Fruit fly (Drosophila melanogaster) whole organism, embryonic: ENCODE results near the gene nonC.

Source experiments
- CG10267 ChIP-seq: fragments of 200-800 bp; sonication (Bioruptor generic); optimal IDR thresholded peaks from 2 replicates; lab custom pipeline; 2018; ENCODE audit warnings: missing biosample characterization, mild to moderate bottlenecking, missing genetic modification characterization, moderate library complexity
- CG10431 ChIP-seq: fragments of 200-800 bp; sonication (Bioruptor generic); optimal IDR thresholded peaks from 3 replicates; lab custom pipeline; 2018; ENCODE audit warnings: missing biosample characterization, mild to moderate bottlenecking, missing genetic modification characterization
- CG15514 ChIP-seq: fragments of 200-800 bp; sonication (Bioruptor generic); optimal IDR thresholded peaks from 3 replicates; lab custom pipeline; 2017; ENCODE audit warnings: missing biosample characterization, missing genetic modification characterization, mild to moderate bottlenecking, moderate library complexity, missing genetic modification reagents
- CG15601 ChIP-seq: fragments of 200-800 bp; sonication (Bioruptor generic); optimal IDR thresholded peaks from 3 replicates; lab custom pipeline; 2019; ENCODE audit warnings: missing biosample characterization, mild to moderate bottlenecking, missing genetic modification characterization, moderate library complexity
- CG17359 ChIP-seq: fragments of 200-800 bp; sonication (Bioruptor generic); optimal IDR thresholded peaks from 3 replicates; lab custom pipeline; 2018; ENCODE audit warnings: missing biosample characterization, mild to moderate bottlenecking, missing genetic modification characterization, moderate library complexity
- CG17361 ChIP-seq: fragments of 200-800 bp; sonication (Bioruptor generic); IDR thresholded peaks from 3 replicates; pipeline ENCODE4 v1.3.6; 2022; ENCODE audit warnings: missing biosample characterization, missing genetic modification characterization
- CG18011 ChIP-seq: fragments of 200-800 bp; sonication (Bioruptor generic); optimal IDR thresholded peaks from 2 replicates; lab custom pipeline; 2017; ENCODE audit warnings: missing biosample characterization, missing genetic modification characterization, mild to moderate bottlenecking, moderate library complexity, missing genotype
- CG1832 ChIP-seq: fragments of 200-800 bp; sonication (Bioruptor generic); optimal IDR thresholded peaks from 2 replicates; lab custom pipeline; 2017; ENCODE audit warnings: missing biosample characterization, mild to moderate bottlenecking, missing genetic modification characterization, inconsistent platforms
- CG2678 ChIP-seq: fragments of 200-800 bp; sonication (Bioruptor generic); optimal IDR thresholded peaks from 3 replicates; lab custom pipeline; 2019; ENCODE audit warnings: missing biosample characterization, mild to moderate bottlenecking, missing genetic modification characterization, moderate library complexity
- CG2875 ChIP-seq: fragments of 200-800 bp; sonication (Bioruptor generic); optimal IDR thresholded peaks from 2 replicates; lab custom pipeline; 2017; ENCODE audit warnings: missing biosample characterization, mild to moderate bottlenecking, missing genetic modification characterization, missing genetic modification reagents
- CG3163 ChIP-seq: fragments of 200-800 bp; sonication (Bioruptor generic); optimal IDR thresholded peaks from 3 replicates; lab custom pipeline; 2016; ENCODE audit warnings: missing biosample characterization, missing genetic modification characterization
- CG32772 ChIP-seq: fragments of 200-800 bp; sonication (Bioruptor generic); IDR thresholded peaks from 2 replicates; pipeline ENCODE4 v1.3.6; 2022; ENCODE audit warnings: missing biosample characterization, missing genetic modification characterization
- CG42726 ChIP-seq: fragments of 200-800 bp; sonication (Bioruptor generic); IDR thresholded peaks from 2 replicates; pipeline ENCODE4 v1.3.6; 2022; ENCODE audit warnings: missing biosample characterization, missing genetic modification characterization; ENCODE audit not compliant: partially characterized antibody
- CG4360 ChIP-seq: fragments of 200-800 bp; sonication (Bioruptor generic); IDR thresholded peaks from 2 replicates; pipeline ENCODE4 v1.3.6; 2022; ENCODE audit warnings: missing biosample characterization, missing genetic modification characterization
- CG4820 ChIP-seq: fragments of 200-800 bp; sonication (Bioruptor generic); optimal IDR thresholded peaks from 3 replicates; lab custom pipeline; 2016; ENCODE audit warnings: missing biosample characterization, missing genetic modification characterization
- CG5953 ChIP-seq: fragments of 200-800 bp; sonication (Bioruptor generic); IDR thresholded peaks from 2 replicates; pipeline ENCODE4 v1.3.6; 2022; ENCODE audit warnings: missing biosample characterization, missing genetic modification characterization
- CG6654 ChIP-seq: fragments of 200-800 bp; sonication (Bioruptor generic); optimal IDR thresholded peaks from 2 replicates; lab custom pipeline; 2017; ENCODE audit warnings: missing biosample characterization, mild to moderate bottlenecking, missing genetic modification characterization
- CG7271 ChIP-seq: fragments of 200-800 bp; sonication (Bioruptor generic); optimal IDR thresholded peaks from 2 replicates; lab custom pipeline; 2018; ENCODE audit warnings: missing biosample characterization, mild to moderate bottlenecking, missing genetic modification characterization, moderate library complexity
- CG7357 ChIP-seq: fragments of 200-800 bp; sonication (Bioruptor generic); IDR thresholded peaks from 3 replicates; pipeline ENCODE4 v1.3.6; 2022; ENCODE audit warnings: missing biosample characterization, missing genetic modification characterization
- CG7963 ChIP-seq: fragments of 200-800 bp; sonication (Bioruptor generic); IDR thresholded peaks from 3 replicates; pipeline ENCODE4 v1.3.6; 2022; ENCODE audit warnings: missing biosample characterization, missing genetic modification characterization; ENCODE audit not compliant: partially characterized antibody
- Dll ChIP-seq: fragments of 200-800 bp; sonication (Bioruptor generic); IDR thresholded peaks from 4 replicates; pipeline ENCODE4 v1.3.6; 2022; ENCODE audit warnings: missing biosample characterization, missing genetic modification characterization; ENCODE audit not compliant: partially characterized antibody
- HHEX ChIP-seq: fragments of 200-800 bp; sonication (Bioruptor generic); optimal IDR thresholded peaks from 3 replicates; lab custom pipeline; 2017; ENCODE audit warnings: missing biosample characterization, mild to moderate bottlenecking, missing genetic modification characterization, missing genetic modification reagents
- HLH4C ChIP-seq: fragments of 200-800 bp; sonication (Bioruptor generic); IDR thresholded peaks from 3 replicates; pipeline ENCODE4 v1.3.6; 2022; ENCODE audit warnings: missing biosample characterization, missing genetic modification characterization; ENCODE audit not compliant: partially characterized antibody
- Ravus ChIP-seq: fragments of 200-800 bp; sonication (Bioruptor generic); IDR thresholded peaks from 2 replicates; pipeline ENCODE4 v1.3.6; 2022; ENCODE audit warnings: missing biosample characterization, missing genetic modification characterization
- Stat92E ChIP-seq, 3 experiments: fragments of >200 bp in 2 of 3; fragments of 200-800 bp in 1 of 3; sonication (Bioruptor generic) in 1 of 3; optimal IDR thresholded peaks; 2 replicates each; lab custom pipeline; 2017 to 2019; ENCODE audit warnings: missing biosample characterization in 3 of 3, missing genetic modification characterization in 3 of 3, mild to moderate bottlenecking in 1 of 3, moderate library complexity in 1 of 3
- TFAM ChIP-seq: fragments of 200-800 bp; sonication (Bioruptor generic); optimal IDR thresholded peaks from 2 replicates; lab custom pipeline; 2017; ENCODE audit warnings: missing biosample characterization, missing genetic modification characterization, inconsistent platforms
- aop ChIP-seq: fragments of 200-800 bp; sonication (Bioruptor generic); IDR thresholded peaks from 2 replicates; pipeline ENCODE4 v1.3.6; 2022; ENCODE audit warnings: missing biosample characterization, missing genetic modification characterization
- ase ChIP-seq: fragments of 200-800 bp; sonication (Bioruptor generic); IDR thresholded peaks from 3 replicates; pipeline ENCODE4 v1.3.6; 2022; ENCODE audit warnings: missing biosample characterization, missing genetic modification characterization
- bab2 ChIP-seq: fragments of 200-800 bp; sonication (Bioruptor generic); optimal IDR thresholded peaks from 2 replicates; lab custom pipeline; 2016; ENCODE audit warnings: missing biosample characterization, missing genetic modification characterization
- ci ChIP-seq: fragments of 200-800 bp; sonication (Bioruptor generic); IDR thresholded peaks from 3 replicates; pipeline ENCODE4 v1.3.6; 2022; ENCODE audit warnings: missing biosample characterization, missing genetic modification characterization
- crc ChIP-seq: fragments of 200-800 bp; sonication (Bioruptor generic); optimal IDR thresholded peaks from 2 replicates; lab custom pipeline; 2016; ENCODE audit warnings: missing biosample characterization, missing genetic modification characterization
- da ChIP-seq: fragments of 200-800 bp; sonication (Bioruptor generic); optimal IDR thresholded peaks from 2 replicates; lab custom pipeline; 2016; ENCODE audit warnings: missing biosample characterization, missing genetic modification characterization
- dpn ChIP-seq, 2 experiments: fragments of 200-800 bp; sonication (Bioruptor generic); optimal IDR thresholded peaks; 3 replicates each; lab custom pipeline; 2016; ENCODE audit warnings: missing biosample characterization in 2 of 2, missing genetic modification characterization in 2 of 2
- en ChIP-seq: fragments of 200-800 bp; sonication (Bioruptor generic); optimal IDR thresholded peaks from 2 replicates; lab custom pipeline; 2016; ENCODE audit warnings: missing biosample characterization, missing genetic modification characterization
- exex ChIP-seq: fragments of 200-800 bp; sonication (Bioruptor generic); optimal IDR thresholded peaks from 4 replicates; lab custom pipeline; 2018; ENCODE audit warnings: missing biosample characterization, mild to moderate bottlenecking, missing genetic modification characterization, moderate library complexity
- her ChIP-seq: fragments of 200-800 bp; sonication (Bioruptor generic); optimal IDR thresholded peaks from 2 replicates; lab custom pipeline; 2016; ENCODE audit warnings: missing biosample characterization, missing genetic modification characterization
- jing ChIP-seq: fragments of 200-800 bp; sonication (Bioruptor generic); optimal IDR thresholded peaks from 2 replicates; lab custom pipeline; 2018; ENCODE audit warnings: missing biosample characterization, mild to moderate bottlenecking, missing genetic modification characterization
- lbe ChIP-seq: fragments of 200-800 bp; sonication (Bioruptor generic); optimal IDR thresholded peaks from 2 replicates; lab custom pipeline; 2016; ENCODE audit warnings: missing biosample characterization, mild to moderate bottlenecking, missing genetic modification characterization
- nerfin-1 ChIP-seq: fragments of 200-800 bp; sonication (Bioruptor generic); optimal IDR thresholded peaks from 3 replicates; lab custom pipeline; 2019; ENCODE audit warnings: missing biosample characterization, mild to moderate bottlenecking, missing genetic modification characterization, moderate library complexity
- nmo ChIP-seq: fragments of 200-800 bp; sonication (Bioruptor generic); optimal IDR thresholded peaks from 2 replicates; lab custom pipeline; 2018; ENCODE audit warnings: missing biosample characterization, mild to moderate bottlenecking, missing genetic modification characterization, moderate library complexity
- seq ChIP-seq: fragments of 200-800 bp; sonication (Bioruptor generic); IDR thresholded peaks from 2 replicates; pipeline ENCODE4 v1.3.6; 2022; ENCODE audit warnings: missing biosample characterization, missing genetic modification characterization
- so ChIP-seq: fragments of 200-800 bp; sonication (Bioruptor generic); IDR thresholded peaks from 3 replicates; pipeline ENCODE4 v1.3.6; 2022; ENCODE audit warnings: missing biosample characterization, missing genetic modification characterization
- ssp ChIP-seq: fragments of 200-800 bp; sonication (Bioruptor generic); IDR thresholded peaks from 2 replicates; pipeline ENCODE4 v1.3.6; 2022; ENCODE audit warnings: missing biosample characterization, missing genetic modification characterization
- sug ChIP-seq: fragments of 200-800 bp; optimal IDR thresholded peaks from 2 replicates; lab custom pipeline; 2019; ENCODE audit warnings: missing biosample characterization, mild to moderate bottlenecking, missing genetic modification characterization, moderate library complexity
- ttk ChIP-seq: fragments of 200-800 bp; sonication (Bioruptor generic); IDR thresholded peaks from 2 replicates; pipeline ENCODE4 v2.1.2; 2022; ENCODE audit warnings: missing biosample characterization, missing genetic modification characterization
- tup ChIP-seq: fragments of 200-800 bp; sonication (Bioruptor generic); optimal IDR thresholded peaks from 2 replicates; lab custom pipeline; 2016; ENCODE audit warnings: missing biosample characterization, mild to moderate bottlenecking, missing genetic modification characterization, moderate library complexity
- vvl ChIP-seq: fragments of 200-800 bp; sonication (Bioruptor generic); IDR thresholded peaks from 2 replicates; pipeline ENCODE4 v1.3.6; 2022; ENCODE audit warnings: missing biosample characterization, missing genetic modification characterization
- zfh2 ChIP-seq: fragments of 200-800 bp; sonication (Bioruptor generic); optimal IDR thresholded peaks from 2 replicates; lab custom pipeline; 2016; ENCODE audit warnings: missing biosample characterization, missing genetic modification characterization

The nonC gene

DNA sequence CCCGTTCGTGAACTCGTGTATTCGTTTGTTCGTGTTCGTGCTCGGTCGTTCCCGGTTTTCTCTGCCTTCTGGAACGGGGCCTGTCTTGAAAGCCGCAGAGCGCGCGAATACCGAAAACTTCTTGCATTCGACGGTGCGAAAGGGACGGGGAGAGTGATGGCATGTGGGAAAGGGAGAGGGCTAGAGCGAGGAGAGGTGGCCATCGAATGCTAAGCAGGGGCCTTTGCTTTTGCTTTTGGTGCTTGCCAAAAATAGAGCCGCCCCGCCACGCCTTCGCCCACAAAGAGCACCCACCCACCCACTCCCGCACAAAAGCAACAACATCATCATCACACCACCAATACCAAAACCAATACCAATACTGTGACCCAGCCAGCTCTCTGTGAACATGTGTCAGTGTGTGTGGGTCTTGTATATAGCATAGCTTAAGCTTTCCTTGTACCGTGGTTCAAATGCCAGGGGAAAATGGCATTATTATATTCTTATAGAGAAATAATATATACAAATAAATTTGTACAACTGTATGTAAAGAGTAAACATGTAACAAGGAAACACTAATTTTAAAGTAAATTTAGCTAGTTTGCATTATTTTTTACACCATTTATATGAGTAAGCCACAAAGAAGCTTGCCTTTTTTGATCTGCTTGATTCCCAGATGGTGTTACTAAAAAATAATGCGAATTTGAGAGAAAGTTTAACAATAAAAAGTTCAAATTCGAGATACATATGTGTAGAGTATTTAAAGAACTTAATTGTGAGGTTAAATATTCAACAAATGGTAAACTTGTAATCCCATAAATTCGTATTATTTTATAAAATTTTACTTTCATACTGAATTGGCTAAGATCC lies 43.1 kb downstream of the nonC start, which contains the start of gene CG14434 (continued):
- TF ChIP-seq zfh2 (GFP tag; lab: Kevin White, UChicago) (peak; percentile 2), tup (GFP tag; lab: Kevin White, UChicago) (no peak), jing (GFP tag; lab: Kevin White, UChicago) (peak; percentile 30), ttk (GFP tag; lab: Robert Waterston, UW) (no peak), CG10431 (peak; percentile 79), HHEX (peak; percentile 77), CG42726 (GFP tag; lab: Robert Waterston, UW) (no peak), Stat92E (GFP tag; optimal IDR thresholded peaks at IDR 0.05; lab: Kevin White, UChicago) (no peak), bab2 (GFP tag; lab: Kevin White, UChicago) (peak; percentile 63), en (GFP tag; lab: Kevin White, UChicago) (no peak), CG32772 (0 out of 2 replicates have a peak, but pooled peaks have one; percentile 44), CG18011 (GFP tag; lab: Kevin White, UChicago) (peak; percentile 37), exex (peak; percentile 28), CG3163 (no peak), so (GFP tag; lab: Robert Waterston, UW) (peak; percentile 45; the same call in 1 of the 3 replicates), CG17361 (GFP tag; lab: Robert Waterston, UW) (peak; percentile 98), ase (peak; percentile 16; the same call in 2 of the 3 replicates), nmo (GFP tag; lab: Kevin White, UChicago) (peak; percentile 90), CG2678 (tag; lab: Kevin White, UChicago) (peak; percentile 92), CG7357 (GFP tag; lab: Robert Waterston, UW) (peak; percentile 53; the same call in 2 of the 3 replicates), seq (no peak), CG4820 (GFP tag; lab: Kevin White, UChicago) (peak; percentile 71), ci (GFP tag; lab: Robert Waterston, UW) (no peak; the same call in 2 of the 3 replicates), lbe (no peak), CG6654 (GFP tag; lab: Kevin White, UChicago) (peak; percentile 75), crc (GFP tag; lab: Kevin White, UChicago) (peak; percentile 57), CG7271 (tag; lab: Kevin White, UChicago) (no peak), TFAM (GFP tag; lab: Kevin White, UChicago) (no peak), dpn (GFP tag; optimal IDR thresholded peaks at IDR 0.05; lab: Kevin White, UChicago) (peak; percentile 64 to 76), CG15601 (tag; lab: Kevin White, UChicago) (peak; percentile 76), her (GFP tag; lab: Kevin White, UChicago) (no peak), CG2875 (GFP tag; lab: Kevin White, UChicago) (peak; percentile 77), sug (tag; lab: Kevin White, UChicago) (peak; percentile 59), CG5953 (0 out of 2 replicates have a peak, but pooled peaks have one; percentile 9), da (GFP tag; lab: Kevin White, UChicago) (no peak), Dll (GFP tag; lab: Robert Waterston, UW) (no peak), HLH4C (GFP tag; lab: Robert Waterston, UW) (no peak), ssp (GFP tag; lab: Robert Waterston, UW) (peak; percentile 34; the same call in 1 of the 2 replicates), CG17359 (tag; lab: Kevin White, UChicago) (peak; percentile 70), CG7963 (no peak), Ravus (GFP tag; lab: Robert Waterston, UW) (no peak), CG15514 (peak; percentile 33), aop (GFP tag; lab: Robert Waterston, UW) (no peak), CG10267 (peak; percentile 78), vvl (peak; percentile 38; the same call in 1 of the 2 replicates), CG4360 (peak; percentile 78), nerfin-1 (tag; lab: Kevin White, UChicago) (peak; percentile 88), CG1832 (peak; percentile 70)
